Worm (Caenorhabditis elegans) whole organism, L1 larva: Measurements from ENCODE around the gene swt-4.

Experiments used
- C04F5.9 ChIP-seq: sonication (generic microtip); optimal IDR thresholded peaks from 2 replicates; lab custom pipeline; 2016; ENCODE audit warnings: missing genetic modification characterization, missing compliant biosample characterization
- C16A3.4 ChIP-seq: fragments of 150-350 bp; optimal IDR thresholded peaks from 2 replicates; lab custom pipeline; 2014; ENCODE audit warnings: missing biosample characterization, missing genetic modification characterization
- F16B12.6 ChIP-seq: fragments of 150-350 bp; optimal IDR thresholded peaks from 2 replicates; lab custom pipeline; 2014; ENCODE audit warnings: missing biosample characterization, missing genetic modification characterization
- Y116A8C.19 ChIP-seq: sonication (generic microtip); optimal IDR thresholded peaks from 2 replicates; lab custom pipeline; 2016; ENCODE audit warnings: missing compliant biosample characterization, missing genetic modification characterization, borderline replicate concordance
- aha-1 ChIP-seq: fragments of 150-350 bp; optimal IDR thresholded peaks from 2 replicates; lab custom pipeline; 2014; ENCODE audit warnings: missing biosample characterization, missing genetic modification characterization
- alr-1 ChIP-seq: fragments of 200-800 bp; sonication (Bioruptor generic); optimal IDR thresholded peaks from 2 replicates; lab custom pipeline; 2018; ENCODE audit warnings: borderline replicate concordance, mild to moderate bottlenecking, missing genetic modification characterization, missing compliant biosample characterization
- aly-2 ChIP-seq: fragments of 150-350 bp; optimal IDR thresholded peaks from 2 replicates; lab custom pipeline; 2014; ENCODE audit warnings: missing biosample characterization, missing genetic modification characterization
- ama-1 ChIP-seq: fragments of 150-350 bp; optimal IDR thresholded peaks from 2 replicates; lab custom pipeline; 2014
- blmp-1 ChIP-seq: fragments of 150-350 bp; optimal IDR thresholded peaks from 2 replicates; lab custom pipeline; 2014; ENCODE audit warnings: missing biosample characterization, missing genetic modification characterization
- ceh-82 ChIP-seq, 3 experiments: fragments of 150-350 bp in 1 of 3; sonication (generic microtip) in 2 of 3; optimal IDR thresholded peaks; 2 replicates each; lab custom pipeline; 2014 to 2017; ENCODE audit warnings: missing biosample characterization in 3 of 3, missing genetic modification characterization in 3 of 3
- efl-1 ChIP-seq, 4 experiments: fragments of 150-350 bp; optimal IDR thresholded peaks in 3 of 4; peaks in 1 of 4; 1 replicate in 1 of 4; 2 replicates in 3 of 4; lab custom pipeline; 2014; ENCODE audit warnings: missing biosample characterization in 2 of 4, missing genetic modification characterization in 2 of 4, missing genetic modification reagents in 2 of 4
- egl-27 ChIP-seq, 2 experiments: fragments of 150-350 bp in 1 of 2; sonication (generic microtip); optimal IDR thresholded peaks; 3 replicates each; lab custom pipeline; 2017 to 2018; ENCODE audit warnings: missing biosample characterization in 2 of 2, missing genetic modification characterization in 2 of 2, missing genetic modification reagents in 2 of 2
- elt-2 ChIP-seq: sonication (generic microtip); optimal IDR thresholded peaks from 2 replicates; lab custom pipeline; 2016; ENCODE audit warnings: missing genetic modification characterization, mild to moderate bottlenecking, inconsistent platforms, missing compliant biosample characterization, missing genetic modification reagents
- elt-3 ChIP-seq, 6 experiments: fragments of 150-350 bp in 1 of 6; sonication (generic microtip); optimal IDR thresholded peaks; 2 replicates each; lab custom pipeline; 2017 to 2018; ENCODE audit warnings: missing biosample characterization in 6 of 6, missing genetic modification characterization in 6 of 6, inconsistent platforms in 1 of 6
- isw-1 ChIP-seq: fragments of 200-800 bp; sonication (Bioruptor generic); IDR thresholded peaks from 2 replicates; pipeline ENCODE4 v1.3.6; 2022; ENCODE audit warnings: missing genetic modification characterization, missing compliant biosample characterization
- jun-1 ChIP-seq: fragments of 150-350 bp; optimal IDR thresholded peaks from 2 replicates; lab custom pipeline; 2014; ENCODE audit warnings: missing biosample characterization, missing genetic modification reagents, missing genetic modification characterization
- lin-13 ChIP-seq: fragments of 150-350 bp; optimal IDR thresholded peaks from 2 replicates; lab custom pipeline; 2014; ENCODE audit warnings: missing biosample characterization, missing genetic modification reagents, missing genetic modification characterization
- lin-14 ChIP-seq: fragments of 200-800 bp; sonication (Bioruptor generic); optimal IDR thresholded peaks from 2 replicates; lab custom pipeline; 2018; ENCODE audit warnings: mild to moderate bottlenecking, missing genetic modification characterization, moderate library complexity, missing compliant biosample characterization
- lin-15B ChIP-seq: fragments of 150-350 bp; sonication (generic microtip); optimal IDR thresholded peaks from 3 replicates; lab custom pipeline; 2014; ENCODE audit warnings: missing biosample characterization, missing genetic modification characterization
- lir-3 ChIP-seq: sonication (generic microtip); optimal IDR thresholded peaks from 2 replicates; lab custom pipeline; 2016; ENCODE audit warnings: mild to moderate bottlenecking, missing genetic modification characterization, moderate library complexity, missing compliant biosample characterization; ENCODE audit not compliant: poor library complexity
- mab-9 ChIP-seq: fragments of 200-800 bp; sonication (Bioruptor generic); IDR thresholded peaks from 2 replicates; pipeline ENCODE4 v1.3.6; 2022; ENCODE audit warnings: missing genetic modification reagents, missing genetic modification characterization, missing compliant biosample characterization
- mep-1 ChIP-seq: fragments of 150-350 bp; optimal IDR thresholded peaks from 2 replicates; lab custom pipeline; 2014; ENCODE audit warnings: missing biosample characterization, missing genetic modification characterization
- nhr-11 ChIP-seq: fragments of 150-350 bp; optimal IDR thresholded peaks from 2 replicates; lab custom pipeline; 2014; ENCODE audit warnings: missing biosample characterization, missing genetic modification characterization
- nhr-19 ChIP-seq: fragments of 200-800 bp; sonication (Bioruptor generic); conservative IDR thresholded peaks from 2 replicates; pipeline ENCODE4 v1.3.6; 2022; ENCODE audit warnings: missing genetic modification characterization, missing compliant biosample characterization
- nhr-20 ChIP-seq: sonication (generic microtip); optimal IDR thresholded peaks from 2 replicates; lab custom pipeline; 2016; ENCODE audit warnings: mild to moderate bottlenecking, missing genetic modification characterization, missing compliant biosample characterization
- nhr-237 ChIP-seq: fragments of 150-350 bp; optimal IDR thresholded peaks from 2 replicates; lab custom pipeline; 2014; ENCODE audit warnings: missing biosample characterization, missing genetic modification characterization
- nhr-47 ChIP-seq: sonication (generic microtip); optimal IDR thresholded peaks from 2 replicates; lab custom pipeline; 2016; ENCODE audit warnings: mild to moderate bottlenecking, missing genetic modification characterization, moderate library complexity, missing compliant biosample characterization
- nhr-84 ChIP-seq: sonication (generic microtip); optimal IDR thresholded peaks from 2 replicates; lab custom pipeline; 2017; ENCODE audit warnings: missing biosample characterization, missing genetic modification characterization
- nhr-85 ChIP-seq: sonication (generic microtip); peaks from one replicate; lab custom pipeline; 2016; ENCODE audit warnings: missing genetic modification characterization, inconsistent platforms, missing compliant biosample characterization
- nhr-90 ChIP-seq: sonication (generic microtip); optimal IDR thresholded peaks from 2 replicates; lab custom pipeline; 2016; ENCODE audit warnings: mild to moderate bottlenecking, missing genetic modification characterization, missing compliant biosample characterization; ENCODE audit not compliant: poor library complexity
- pag-3 ChIP-seq: sonication (generic microtip); optimal IDR thresholded peaks from 2 replicates; lab custom pipeline; 2017; ENCODE audit warnings: missing genetic modification characterization, mild to moderate bottlenecking, missing compliant biosample characterization, antibody characterized with exemption, borderline replicate concordance; ENCODE audit not compliant: insufficient read depth
- pqm-1 ChIP-seq: sonication (generic microtip); optimal IDR thresholded peaks from 3 replicates; lab custom pipeline; 2017; ENCODE audit warnings: missing biosample characterization, missing genetic modification characterization
- tlp-1 ChIP-seq: fragments of 150-350 bp; optimal IDR thresholded peaks from 2 replicates; lab custom pipeline; 2014; ENCODE audit warnings: missing biosample characterization, missing genetic modification characterization
- unc-130 ChIP-seq: fragments of 150-350 bp; optimal IDR thresholded peaks from 2 replicates; lab custom pipeline; 2017; ENCODE audit warnings: missing biosample characterization, missing genetic modification characterization, inconsistent platforms
- unc-98 ChIP-seq: fragments of 200-800 bp; sonication (Bioruptor generic); IDR thresholded peaks from 2 replicates; pipeline ENCODE4 v1.3.6; 2022; ENCODE audit warnings: missing genetic modification characterization, missing compliant biosample characterization
- zag-1 ChIP-seq: fragments of 150-350 bp; optimal IDR thresholded peaks from 2 replicates; lab custom pipeline; 2014; ENCODE audit warnings: missing biosample characterization, missing genetic modification characterization
- zip-4 ChIP-seq: fragments of 200-800 bp; sonication (Bioruptor generic); optimal IDR thresholded peaks from 2 replicates; lab custom pipeline; 2018; ENCODE audit warnings: mild to moderate bottlenecking, missing genetic modification characterization, moderate library complexity, missing compliant biosample characterization
- ztf-11 ChIP-seq, 2 experiments: sonication (generic microtip); optimal IDR thresholded peaks; 2 replicates each; lab custom pipeline; 2016 to 2017; ENCODE audit warnings: missing genetic modification characterization in 2 of 2, missing biosample characterization in 1 of 2, missing compliant biosample characterization in 1 of 2
- ztf-4 ChIP-seq: fragments of 150-350 bp; optimal IDR thresholded peaks from 2 replicates; lab custom pipeline; 2014; ENCODE audit warnings: missing biosample characterization, missing genetic modification characterization

Gene swt-4

DNA sequence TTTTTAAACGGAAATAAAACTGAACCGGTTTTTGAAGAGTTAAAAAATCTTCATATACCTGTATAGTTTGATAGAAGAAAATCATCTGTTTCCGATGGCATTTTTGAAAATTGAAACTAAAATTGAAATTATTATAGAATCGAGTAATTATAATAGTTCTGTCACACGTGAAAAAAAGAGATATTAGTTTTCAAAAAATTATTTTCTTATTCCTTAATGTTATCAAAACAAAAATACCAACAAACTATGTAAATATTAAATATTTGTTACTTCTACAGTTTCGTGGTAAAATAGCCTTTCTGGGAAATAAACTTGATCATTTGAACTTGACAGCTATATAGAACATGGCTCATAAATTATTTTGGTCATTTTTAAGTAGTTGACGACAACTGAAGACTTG lies at the start of gene swt-4:
swt-4 (minus strand) TSS at position 101 of the 400 bp plus-strand sequence.
- no peak for TF ChIP-seq ceh-82 (tag; optimal IDR thresholded peaks at IDR 0.05; lab: Kevin White, UChicago)
- TF ChIP-seq nhr-20 (tag; lab: Kevin White, UChicago), result no peak
- no peak for TF ChIP-seq pqm-1
- TF ChIP-seq mab-9 (GFP tag; lab: Robert Waterston, UW), result no peak
- no peak for TF ChIP-seq ztf-4
- TF ChIP-seq isw-1 (GFP tag; lab: Robert Waterston, UW), result no peak
- no peak for TF ChIP-seq nhr-19 (GFP tag; lab: Robert Waterston, UW)
- TF ChIP-seq lir-3 (tag; lab: Kevin White, UChicago), result no peak
- no peak for TF ChIP-seq nhr-11 (tag; lab: Kevin White, UChicago)
- TF ChIP-seq tlp-1 (tag; lab: Kevin White, UChicago), result no peak
- no peak for TF ChIP-seq pag-3 (tag; lab: Kevin White, UChicago)
- no peak for TF ChIP-seq jun-1 (tag; lab: Kevin White, UChicago)
- no peak for TF ChIP-seq elt-2

DNA sequence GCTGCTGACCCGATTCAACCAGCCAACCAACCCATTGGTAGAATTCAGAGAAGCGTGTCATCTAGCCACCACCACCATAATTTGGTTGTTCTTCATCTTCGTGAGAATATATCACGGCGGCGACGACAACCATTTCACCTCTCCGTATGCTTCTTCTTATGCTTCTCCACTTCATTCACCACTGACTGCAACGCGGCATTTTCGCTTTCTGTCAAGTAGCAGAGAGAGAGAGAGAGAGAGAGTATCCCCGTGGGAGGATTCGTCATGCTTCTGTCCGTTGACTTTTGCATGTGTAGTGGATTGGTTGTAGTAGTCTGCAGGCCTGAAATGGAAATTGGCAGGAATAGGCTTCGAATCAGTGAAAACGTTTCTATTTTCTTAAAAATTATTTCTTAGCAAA lies 43.0 kb upstream of the swt-4 start:
- TF ChIP-seq blmp-1 (tag; lab: Kevin White, UChicago) (peak; percentile 83), nhr-47 (tag; lab: Kevin White, UChicago) (no peak), efl-1 (optimal IDR thresholded peaks at IDR 0.05; lab: Kevin White, UChicago) (no peak), efl-1 (GFP tag; optimal IDR thresholded peaks at IDR 0.05 in 1 of 2; lab: Kevin White, UChicago) (peak in 1 of 2 experiments; percentile 60)

DNA sequence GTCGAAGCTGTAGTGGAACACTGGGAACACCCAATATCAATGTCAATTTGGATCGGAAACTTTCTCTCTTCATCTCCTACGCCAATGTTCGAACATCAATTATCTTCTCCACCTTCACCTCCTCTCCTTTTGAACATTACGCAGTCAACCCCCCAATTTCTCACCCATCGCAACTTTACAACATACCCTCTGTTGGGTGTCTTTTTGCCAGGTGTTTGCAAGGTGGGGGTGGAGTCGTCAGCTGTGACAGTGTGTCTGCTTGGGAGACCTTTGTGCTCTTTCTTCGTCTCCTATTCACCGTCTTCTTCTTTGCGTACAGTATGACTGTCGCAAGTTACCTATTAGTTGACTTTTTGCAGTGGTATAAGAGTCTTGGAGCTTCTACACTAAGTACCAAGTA lies 37.7 kb upstream of the swt-4 start:
- TF ChIP-seq nhr-85 (tag; lab: Kevin White, UChicago) (peak; percentile 55), pqm-1 (no peak)

DNA sequence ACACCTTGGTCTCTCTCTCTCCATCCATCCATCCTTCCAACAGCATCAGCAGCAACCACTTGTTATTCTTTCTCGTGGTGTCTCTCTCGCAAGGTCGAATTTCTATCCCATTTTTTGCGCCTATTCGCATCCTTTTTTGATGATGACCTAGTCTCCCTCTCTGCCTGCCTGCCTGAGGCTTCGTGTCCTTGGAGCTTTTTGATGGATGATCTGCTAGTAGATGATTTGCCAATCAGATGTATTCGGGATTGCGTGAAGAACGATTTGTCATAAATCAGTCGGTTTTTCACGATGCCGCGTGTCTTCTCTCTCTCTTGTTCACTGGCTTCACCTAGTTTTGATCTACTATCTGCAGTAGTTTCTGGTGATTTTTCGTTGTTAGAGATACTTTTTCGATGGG lies 32.3 kb upstream of the swt-4 start:
- peak; percentile 38 for TF ChIP-seq lin-14 (GFP tag; lab: Kevin White, UChicago)
- peak in 1 of 6 experiments; percentile 6 for TF ChIP-seq elt-3 (tag; optimal IDR thresholded peaks at IDR 0.05; lab: Kevin White, UChicago)
- no peak for TF ChIP-seq unc-130 (tag; lab: Kevin White, UChicago)
- peak; percentile 79 for TF ChIP-seq nhr-85 (tag; lab: Kevin White, UChicago)
- TF ChIP-seq nhr-84 (tag; lab: Kevin White, UChicago), result no peak
- peak; percentile 58 for TF ChIP-seq blmp-1 (tag; lab: Kevin White, UChicago)
- TF ChIP-seq C04F5.9 (tag; lab: Kevin White, UChicago), result no peak

DNA sequence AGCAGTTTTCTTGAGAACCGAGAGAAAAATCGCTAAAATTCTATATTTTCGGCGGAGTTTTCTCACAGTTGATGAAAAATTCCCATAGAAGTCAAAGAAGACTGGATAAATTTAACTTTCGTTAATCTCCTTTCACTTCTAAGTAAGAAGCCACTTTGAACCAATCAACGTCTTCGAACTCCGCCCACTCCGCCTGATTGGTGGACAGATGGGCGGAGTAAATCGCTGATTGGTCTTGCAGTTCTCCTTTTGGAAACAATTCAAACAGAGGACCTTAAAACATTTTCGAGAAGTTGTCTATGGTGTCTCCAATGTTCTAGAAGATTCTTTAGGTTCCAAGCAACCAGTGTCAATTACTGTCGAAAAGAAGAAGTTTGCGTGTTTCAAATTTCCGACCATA lies 29.5 kb upstream of the swt-4 start:
- TF ChIP-seq nhr-20 (tag; lab: Kevin White, UChicago), result no peak
- TF ChIP-seq mab-9 (GFP tag; lab: Robert Waterston, UW), result no peak
- no peak for TF ChIP-seq C16A3.4 (tag; lab: Kevin White, UChicago)
- no peak for TF ChIP-seq aly-2 (tag; lab: Kevin White, UChicago)
- no peak for TF ChIP-seq jun-1 (tag; lab: Kevin White, UChicago)
- no peak for TF ChIP-seq aha-1 (tag; lab: Kevin White, UChicago)
- TF ChIP-seq egl-27 (tag; optimal IDR thresholded peaks at IDR 0.05; lab: Kevin White, UChicago), result no peak
- no peak for TF ChIP-seq ama-1 (lab: Kevin White, UChicago)
- no peak for TF ChIP-seq zip-4 (GFP tag; lab: Kevin White, UChicago)
- TF ChIP-seq ceh-82 (tag; optimal IDR thresholded peaks at IDR 0.05; lab: Kevin White, UChicago), result no peak

DNA sequence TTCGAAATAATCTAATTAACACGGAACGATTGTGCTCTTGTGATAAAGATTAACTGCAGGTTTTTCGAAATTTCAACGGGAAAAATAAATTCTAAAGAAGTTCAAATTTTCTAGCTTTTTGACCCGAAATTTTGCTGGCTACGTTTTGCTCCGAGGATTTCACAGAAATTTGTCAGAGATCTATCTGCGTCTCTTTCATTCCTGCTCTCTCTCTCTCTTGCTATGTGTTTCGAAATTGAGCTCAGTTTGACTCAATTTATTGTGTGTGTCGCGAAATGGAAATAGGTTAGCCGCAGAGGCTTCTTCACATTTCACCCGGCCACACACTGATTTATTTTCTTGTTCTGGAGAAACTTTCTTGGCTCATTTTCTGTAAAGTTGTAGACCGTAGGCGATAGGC lies 28.7 kb upstream of the swt-4 start:
- TF ChIP-seq zag-1, result no peak
- no peak for TF ChIP-seq efl-1 (optimal IDR thresholded peaks at IDR 0.05; lab: Kevin White, UChicago)
- peak in 1 of 2 experiments; percentile 22 for TF ChIP-seq efl-1 (GFP tag; optimal IDR thresholded peaks at IDR 0.05 in 1 of 2; lab: Kevin White, UChicago)

DNA sequence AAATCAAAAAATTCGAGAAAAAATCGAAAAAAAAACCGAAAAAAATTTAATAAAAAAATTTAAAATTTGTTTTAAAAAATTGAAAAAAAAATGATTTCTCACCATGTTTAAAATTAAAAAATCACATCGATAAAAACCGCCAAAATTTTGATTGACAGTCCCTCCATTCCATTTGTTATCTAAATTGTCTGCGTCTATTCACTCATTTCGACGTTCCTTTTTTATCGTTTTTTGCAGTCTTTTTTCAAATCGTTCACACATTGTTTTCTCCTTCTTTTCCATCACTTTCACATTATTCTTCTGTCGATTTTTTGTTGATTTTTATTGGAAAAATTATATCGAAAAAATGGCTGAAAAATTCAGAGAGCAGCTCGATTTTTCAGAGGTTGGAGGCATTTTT lies 27.1 kb upstream of the swt-4 start:
- TF ChIP-seq Y116A8C.19 (no peak), lin-15B (tag; lab: Kevin White, UChicago) (no peak), nhr-90 (tag; lab: Kevin White, UChicago) (no peak), F16B12.6 (no peak), nhr-237 (tag; lab: Kevin White, UChicago) (no peak), lin-13 (GFP tag; lab: Kevin White, UChicago) (no peak), lin-14 (GFP tag; lab: Kevin White, UChicago) (no peak), ztf-11 (tag; optimal IDR thresholded peaks at IDR 0.05; lab: Kevin White, UChicago) (no peak), mep-1 (tag; lab: Kevin White, UChicago) (no peak), unc-98 (GFP tag; lab: Robert Waterston, UW) (no peak), alr-1 (tag; lab: Kevin White, UChicago) (no peak)
